Fruit fly (Drosophila melanogaster) whole organism, embryonic: ENCODE results near the gene Spt3.

ENCODE experiments used
- Atf6 ChIP-seq: fragments of 200-800 bp; sonication (Bioruptor generic); IDR thresholded peaks from 2 replicates; pipeline ENCODE4 v1.3.6; 2022; ENCODE audit warnings: missing biosample characterization, missing genetic modification characterization
- CG1024 ChIP-seq: fragments of 200-800 bp; sonication (Bioruptor generic); IDR thresholded peaks from 2 replicates; pipeline ENCODE4 v1.3.6; 2022; ENCODE audit warnings: missing biosample characterization, missing genetic modification characterization
- CG10366 ChIP-seq: fragments of 200-800 bp; sonication (Bioruptor generic); IDR thresholded peaks from 2 replicates; pipeline ENCODE4 v1.3.6; 2022; ENCODE audit warnings: missing biosample characterization, missing genetic modification characterization
- CG10431 ChIP-seq: fragments of 200-800 bp; sonication (Bioruptor generic); optimal IDR thresholded peaks from 3 replicates; lab custom pipeline; 2018; ENCODE audit warnings: missing biosample characterization, mild to moderate bottlenecking, missing genetic modification characterization
- CG12299 ChIP-seq: fragments of 200-800 bp; sonication (Bioruptor generic); optimal IDR thresholded peaks from 2 replicates; lab custom pipeline; 2018; ENCODE audit warnings: missing biosample characterization, mild to moderate bottlenecking, missing genetic modification characterization
- CG12769 ChIP-seq: fragments of 200-800 bp; sonication (Bioruptor generic); optimal IDR thresholded peaks from 2 replicates; lab custom pipeline; 2019; ENCODE audit warnings: missing biosample characterization, mild to moderate bottlenecking, missing genetic modification characterization, moderate library complexity
- CG13123 ChIP-seq: fragments of 200-800 bp; sonication (Bioruptor generic); optimal IDR thresholded peaks from 2 replicates; lab custom pipeline; 2016; ENCODE audit warnings: missing biosample characterization, missing genetic modification characterization
- CG14441 ChIP-seq: fragments of 200-800 bp; sonication (Bioruptor generic); IDR thresholded peaks from 2 replicates; pipeline ENCODE4 v1.3.6; 2022; ENCODE audit warnings: missing biosample characterization, missing genetic modification characterization
- CG14965 ChIP-seq: fragments of 200-800 bp; sonication (Bioruptor generic); optimal IDR thresholded peaks from 2 replicates; lab custom pipeline; 2016; ENCODE audit warnings: missing biosample characterization, missing genetic modification characterization, borderline replicate concordance
- CG1529 ChIP-seq: fragments of 200-800 bp; sonication (Bioruptor generic); optimal IDR thresholded peaks from 3 replicates; lab custom pipeline; 2018; ENCODE audit warnings: missing biosample characterization, missing genetic modification characterization
- CG1647 ChIP-seq: fragments of 200-800 bp; sonication (Bioruptor generic); optimal IDR thresholded peaks from 3 replicates; lab custom pipeline; 2016; ENCODE audit warnings: missing biosample characterization, missing genetic modification characterization
- CG18011 ChIP-seq: fragments of 200-800 bp; sonication (Bioruptor generic); optimal IDR thresholded peaks from 2 replicates; lab custom pipeline; 2017; ENCODE audit warnings: missing biosample characterization, missing genetic modification characterization, mild to moderate bottlenecking, moderate library complexity, missing genotype
- CG3065 ChIP-seq: fragments of 200-800 bp; sonication (Bioruptor generic); optimal IDR thresholded peaks from 2 replicates; lab custom pipeline; 2016; ENCODE audit warnings: missing biosample characterization, missing genetic modification characterization
- CG3281 ChIP-seq: fragments of 200-800 bp; sonication (Bioruptor generic); optimal IDR thresholded peaks from 3 replicates; lab custom pipeline; 2017; ENCODE audit warnings: missing biosample characterization, mild to moderate bottlenecking, missing genetic modification characterization
- CG6654 ChIP-seq: fragments of 200-800 bp; sonication (Bioruptor generic); optimal IDR thresholded peaks from 2 replicates; lab custom pipeline; 2017; ENCODE audit warnings: missing biosample characterization, mild to moderate bottlenecking, missing genetic modification characterization
- CG6813 ChIP-seq: fragments of 200-800 bp; sonication (Bioruptor generic); optimal IDR thresholded peaks from 2 replicates; lab custom pipeline; 2017; ENCODE audit warnings: missing biosample characterization, missing genetic modification characterization, mild to moderate bottlenecking, moderate library complexity, missing genetic modification reagents
- CG6854 ChIP-seq: fragments of 200-800 bp; sonication (Bioruptor generic); optimal IDR thresholded peaks from 3 replicates; lab custom pipeline; 2017; ENCODE audit warnings: missing biosample characterization, mild to moderate bottlenecking, missing genetic modification characterization
- CG7357 ChIP-seq: fragments of 200-800 bp; sonication (Bioruptor generic); IDR thresholded peaks from 3 replicates; pipeline ENCODE4 v1.3.6; 2022; ENCODE audit warnings: missing biosample characterization, missing genetic modification characterization
- CG7963 ChIP-seq: fragments of 200-800 bp; sonication (Bioruptor generic); IDR thresholded peaks from 3 replicates; pipeline ENCODE4 v1.3.6; 2022; ENCODE audit warnings: missing biosample characterization, missing genetic modification characterization; ENCODE audit not compliant: partially characterized antibody
- CG8944 ChIP-seq: fragments of 200-800 bp; sonication (Bioruptor generic); optimal IDR thresholded peaks from 3 replicates; lab custom pipeline; 2016; ENCODE audit warnings: missing biosample characterization, missing genetic modification characterization
- CG9215 ChIP-seq: fragments of 200-800 bp; sonication (Bioruptor generic); IDR thresholded peaks from 2 replicates; pipeline ENCODE4 v1.3.6; 2022; ENCODE audit warnings: missing biosample characterization, missing genetic modification characterization
- CG9876 ChIP-seq: fragments of 200-800 bp; sonication (Bioruptor generic); optimal IDR thresholded peaks from 2 replicates; lab custom pipeline; 2016; ENCODE audit warnings: missing biosample characterization, missing genetic modification characterization
- Camta ChIP-seq: fragments of 200-800 bp; sonication (Bioruptor generic); optimal IDR thresholded peaks from 2 replicates; lab custom pipeline; 2016; ENCODE audit warnings: missing biosample characterization, missing genetic modification characterization
- CkIIα-i1 ChIP-seq: fragments of 200-800 bp; sonication (Bioruptor generic); IDR thresholded peaks from 2 replicates; pipeline ENCODE4 v1.3.6; 2022; ENCODE audit warnings: missing biosample characterization, missing genetic modification characterization
- Deaf1 ChIP-seq: fragments of 200-800 bp; optimal IDR thresholded peaks from 3 replicates; lab custom pipeline; 2019; ENCODE audit warnings: missing biosample characterization, mild to moderate bottlenecking, missing genetic modification characterization, moderate library complexity
- Dll ChIP-seq: fragments of 200-800 bp; sonication (Bioruptor generic); IDR thresholded peaks from 4 replicates; pipeline ENCODE4 v1.3.6; 2022; ENCODE audit warnings: missing biosample characterization, missing genetic modification characterization; ENCODE audit not compliant: partially characterized antibody
- Eip74EF ChIP-seq, 2 experiments: fragments of 200-800 bp in 1 of 2; fragments of >200 bp in 1 of 2; sonication (Bioruptor generic) in 1 of 2; optimal IDR thresholded peaks; 2 replicates each; lab custom pipeline; 2017 to 2019; ENCODE audit warnings: missing biosample characterization in 2 of 2, missing genetic modification characterization in 2 of 2, mild to moderate bottlenecking in 1 of 2, moderate library complexity in 1 of 2
- Hand ChIP-seq: fragments of 200-800 bp; sonication (Bioruptor generic); optimal IDR thresholded peaks from 2 replicates; lab custom pipeline; 2017; ENCODE audit warnings: mild to moderate bottlenecking, missing biosample characterization, missing genetic modification reagents, missing genetic modification characterization
- Ptx1 ChIP-seq: fragments of 200-800 bp; sonication (Bioruptor generic); IDR thresholded peaks from 2 replicates; pipeline ENCODE4 v1.3.6; 2022; ENCODE audit warnings: missing biosample characterization, missing genetic modification characterization
- Ravus ChIP-seq: fragments of 200-800 bp; sonication (Bioruptor generic); IDR thresholded peaks from 2 replicates; pipeline ENCODE4 v1.3.6; 2022; ENCODE audit warnings: missing biosample characterization, missing genetic modification characterization
- Sox100B ChIP-seq: fragments of 200-800 bp; sonication (Bioruptor generic); optimal IDR thresholded peaks from 3 replicates; lab custom pipeline; 2018; ENCODE audit warnings: missing biosample characterization, mild to moderate bottlenecking, missing genetic modification characterization
- ap ChIP-seq: fragments of 200-800 bp; sonication (Bioruptor generic); IDR thresholded peaks from 2 replicates; pipeline ENCODE4 v1.3.6; 2022; ENCODE audit warnings: missing biosample characterization, missing genetic modification characterization
- croc ChIP-seq: fragments of 200-800 bp; sonication (Bioruptor generic); conservative IDR thresholded peaks from 3 replicates; pipeline ENCODE4 v1.3.6; 2022; ENCODE audit warnings: missing biosample characterization, missing genetic modification characterization
- dan ChIP-seq: fragments of 200-800 bp; sonication (Bioruptor generic); IDR thresholded peaks from 2 replicates; pipeline ENCODE4 v1.3.6; 2022; ENCODE audit warnings: missing biosample characterization, missing genetic modification characterization
- fd96Cb ChIP-seq: fragments of 200-800 bp; sonication (Bioruptor generic); optimal IDR thresholded peaks from 2 replicates; lab custom pipeline; 2018; ENCODE audit warnings: missing biosample characterization, mild to moderate bottlenecking, missing genetic modification characterization, moderate library complexity
- fru ChIP-seq: fragments of >200 bp; optimal IDR thresholded peaks from 2 replicates; lab custom pipeline; 2017
- gce ChIP-seq: fragments of 200-800 bp; sonication (Bioruptor generic); IDR thresholded peaks from 3 replicates; pipeline ENCODE4 v1.3.6; 2022; ENCODE audit warnings: missing biosample characterization, missing genetic modification characterization
- gem ChIP-seq: fragments of 200-800 bp; sonication (Bioruptor generic); optimal IDR thresholded peaks from 2 replicates; lab custom pipeline; 2019; ENCODE audit warnings: missing biosample characterization, mild to moderate bottlenecking, missing genetic modification characterization, moderate library complexity
- gfzf ChIP-seq: fragments of 200-800 bp; sonication (Bioruptor generic); optimal IDR thresholded peaks from 2 replicates; lab custom pipeline; 2016; ENCODE audit warnings: missing biosample characterization, mild to moderate bottlenecking, missing genetic modification characterization, moderate library complexity
- luna ChIP-seq: fragments of 200-800 bp; sonication (Bioruptor generic); optimal IDR thresholded peaks from 2 replicates; lab custom pipeline; 2016; ENCODE audit warnings: missing biosample characterization, missing genetic modification characterization
- maf-S ChIP-seq: fragments of 200-800 bp; sonication (Bioruptor generic); optimal IDR thresholded peaks from 2 replicates; lab custom pipeline; 2016; ENCODE audit warnings: missing biosample characterization, missing genetic modification characterization
- nerfin-1 ChIP-seq: fragments of 200-800 bp; sonication (Bioruptor generic); optimal IDR thresholded peaks from 3 replicates; lab custom pipeline; 2019; ENCODE audit warnings: missing biosample characterization, mild to moderate bottlenecking, missing genetic modification characterization, moderate library complexity
- oc ChIP-seq: fragments of 200-800 bp; sonication (Bioruptor generic); optimal IDR thresholded peaks from 2 replicates; lab custom pipeline; 2018; ENCODE audit warnings: missing biosample characterization, mild to moderate bottlenecking, missing genetic modification characterization, moderate library complexity
- repo ChIP-seq: fragments of 200-800 bp; sonication (Bioruptor generic); optimal IDR thresholded peaks from 2 replicates; lab custom pipeline; 2016; ENCODE audit warnings: missing biosample characterization, missing genetic modification characterization
- schlank ChIP-seq: fragments of 200-800 bp; sonication (Bioruptor generic); optimal IDR thresholded peaks from 2 replicates; lab custom pipeline; 2018; ENCODE audit warnings: missing biosample characterization, mild to moderate bottlenecking, missing genetic modification characterization
- scrt ChIP-seq: fragments of 200-800 bp; sonication (Bioruptor generic); optimal IDR thresholded peaks from 2 replicates; lab custom pipeline; 2018; ENCODE audit warnings: missing biosample characterization, mild to moderate bottlenecking, missing genetic modification characterization, moderate library complexity
- sob ChIP-seq: fragments of 200-800 bp; sonication (Bioruptor generic); IDR thresholded peaks from 2 replicates; pipeline ENCODE4 v1.3.6; 2022; ENCODE audit warnings: missing biosample characterization, missing genetic modification characterization
- ttk ChIP-seq: fragments of 200-800 bp; sonication (Bioruptor generic); IDR thresholded peaks from 2 replicates; pipeline ENCODE4 v2.1.2; 2022; ENCODE audit warnings: missing biosample characterization, missing genetic modification characterization
- unpg ChIP-seq: fragments of 200-800 bp; sonication (Bioruptor generic); optimal IDR thresholded peaks from 3 replicates; lab custom pipeline; 2018; ENCODE audit warnings: missing biosample characterization, mild to moderate bottlenecking, missing genetic modification characterization, moderate library complexity
- zfh2 ChIP-seq: fragments of 200-800 bp; sonication (Bioruptor generic); optimal IDR thresholded peaks from 2 replicates; lab custom pipeline; 2016; ENCODE audit warnings: missing biosample characterization, missing genetic modification characterization

The Spt3 gene

DNA sequence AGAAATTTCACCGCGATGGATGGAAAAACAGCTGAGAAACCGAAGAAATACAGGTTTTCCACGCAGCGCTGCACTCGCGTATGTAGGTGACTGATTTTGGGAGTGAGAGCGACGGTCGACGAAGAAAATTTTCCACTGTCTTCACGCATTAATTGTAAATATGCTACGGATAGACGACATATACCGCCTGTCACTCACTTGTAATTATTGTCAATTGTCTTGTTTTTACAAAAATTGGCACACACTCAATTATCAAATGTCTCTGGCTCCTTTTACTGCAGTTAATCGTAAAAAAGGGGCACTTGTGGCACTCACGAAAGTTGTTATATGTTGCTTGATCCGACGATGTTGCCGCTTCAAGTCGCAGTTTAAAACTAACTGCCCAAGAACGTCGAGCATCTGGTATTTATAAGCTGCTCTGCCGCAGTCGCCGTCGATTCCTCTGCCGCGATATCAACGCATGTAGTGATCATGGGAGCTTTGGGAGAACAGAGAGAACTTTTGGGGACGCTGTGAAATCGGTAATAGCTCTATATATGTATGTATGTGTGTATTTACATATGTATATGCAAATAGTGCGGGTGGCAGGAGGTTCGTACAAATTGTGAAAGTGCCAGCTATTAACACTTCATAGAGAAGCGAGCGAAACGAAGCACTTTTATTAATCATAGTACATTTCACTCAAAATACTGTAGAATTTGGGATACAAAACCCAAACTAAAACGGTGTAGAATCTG is 23.9 kb upstream of the Spt3 start, which contains the start of gene mfas (continued):
- TF ChIP-seq CG14965 (GFP tag; lab: Kevin White, UChicago) = no peak
- no peak for TF ChIP-seq CG3065 (GFP tag; lab: Kevin White, UChicago)
- no peak for TF ChIP-seq CkIIα-i1 (GFP tag; lab: Robert Waterston, UW)
- no peak for TF ChIP-seq fd96Cb (tag; lab: Kevin White, UChicago)
- TF ChIP-seq CG7963 (GFP tag; lab: Robert Waterston, UW) = no peak
- TF ChIP-seq zfh2 = no peak
- no peak for TF ChIP-seq CG1529
- 0 out of 4 replicates have a peak, but pooled peaks have one; percentile 10 for TF ChIP-seq Dll (GFP tag; lab: Robert Waterston, UW)
- TF ChIP-seq scrt = no peak
- no peak for TF ChIP-seq CG6854 (GFP tag; lab: Kevin White, UChicago)
- no peak for TF ChIP-seq Ptx1 (GFP tag; lab: Robert Waterston, UW)
- TF ChIP-seq nerfin-1 (tag; lab: Kevin White, UChicago) = no peak
- no peak for TF ChIP-seq Ravus (GFP tag; lab: Robert Waterston, UW)
- no peak for TF ChIP-seq croc (GFP tag; lab: Robert Waterston, UW)
- peak; percentile 18 for TF ChIP-seq Sox100B
- peak; percentile 17 for TF ChIP-seq CG1647 (GFP tag; lab: Kevin White, UChicago)
- TF ChIP-seq CG12299 = no peak
- TF ChIP-seq ap (GFP tag; lab: Robert Waterston, UW) = no peak
- TF ChIP-seq Camta (GFP tag; lab: Kevin White, UChicago) = no peak
- peak; percentile 20 for TF ChIP-seq CG10431
- TF ChIP-seq gce (GFP tag; lab: Robert Waterston, UW) = no peak
- no peak for TF ChIP-seq CG9876 (GFP tag; lab: Kevin White, UChicago)
- TF ChIP-seq CG6654 (GFP tag; lab: Kevin White, UChicago) = no peak
- no peak for TF ChIP-seq Hand (GFP tag; lab: Kevin White, UChicago)
- no peak for TF ChIP-seq sob (GFP tag; lab: Robert Waterston, UW)
- TF ChIP-seq CG6813 (GFP tag; lab: Kevin White, UChicago) = peak; percentile 54
- no peak for TF ChIP-seq CG12769
- TF ChIP-seq CG13123 (GFP tag; lab: Kevin White, UChicago) = no peak
- TF ChIP-seq CG14441 (GFP tag; lab: Robert Waterston, UW) = no peak
- TF ChIP-seq CG1024 = peak; percentile 19; the same call in 1 of the 2 replicates
- no peak for TF ChIP-seq Atf6 (GFP tag; lab: Robert Waterston, UW)
- peak; percentile 28 for TF ChIP-seq gem (tag; lab: Kevin White, UChicago)
- no peak for TF ChIP-seq oc
- TF ChIP-seq ttk (GFP tag; lab: Robert Waterston, UW) = no peak
- TF ChIP-seq Eip74EF (GFP tag; optimal IDR thresholded peaks at IDR 0.05; lab: Kevin White, UChicago) = no peak
- TF ChIP-seq CG10366 (GFP tag; lab: Robert Waterston, UW) = no peak
- no peak for TF ChIP-seq luna
- no peak for TF ChIP-seq schlank
- no peak for TF ChIP-seq CG18011
- no peak for TF ChIP-seq CG7357 (GFP tag; lab: Robert Waterston, UW)
- no peak for TF ChIP-seq dan (GFP tag; lab: Robert Waterston, UW)
- no peak for TF ChIP-seq gfzf (GFP tag; lab: Kevin White, UChicago)
- TF ChIP-seq fru = no peak
- no peak for TF ChIP-seq CG8944 (GFP tag; lab: Kevin White, UChicago)
- no peak for TF ChIP-seq Deaf1 (tag; lab: Kevin White, UChicago)
- TF ChIP-seq unpg = peak; percentile 25
- TF ChIP-seq CG9215 (GFP tag; lab: Robert Waterston, UW) = no peak
- no peak for TF ChIP-seq repo
- no peak for TF ChIP-seq maf-S (GFP tag; lab: Kevin White, UChicago)
- TF ChIP-seq CG3281 (GFP tag; lab: Kevin White, UChicago) = no peak
